Fruit fly (Drosophila melanogaster) whole organism, prepupa: ENCODE measurements around the gene CG43168.
A peak's percentile ranks its signal among the peaks of the same experiment; 100 is the strongest.

Experiments
- CG10631 ChIP-seq: fragments of 200-800 bp; sonication (Bioruptor generic); optimal IDR thresholded peaks from 2 replicates; lab custom pipeline; 2016; ENCODE audit warnings: missing biosample characterization, missing genetic modification characterization
- CG10669 ChIP-seq: fragments of 200-800 bp; sonication (Bioruptor generic); optimal IDR thresholded peaks from 3 replicates; lab custom pipeline; 2018; ENCODE audit warnings: missing biosample characterization, mild to moderate bottlenecking, missing genetic modification characterization, moderate library complexity
- CG11294 ChIP-seq: fragments of 200-800 bp; sonication (Bioruptor generic); IDR thresholded peaks from 2 replicates; pipeline ENCODE4 v1.3.6; 2022; ENCODE audit warnings: missing biosample characterization, missing genetic modification characterization
- CG15336 ChIP-seq: fragments of 200-800 bp; sonication (Bioruptor generic); IDR thresholded peaks from 2 replicates; pipeline ENCODE4 v1.3.6; 2022; ENCODE audit warnings: missing biosample characterization, missing genetic modification characterization
- CG1621 ChIP-seq: fragments of 200-800 bp; sonication (Bioruptor generic); optimal IDR thresholded peaks from 3 replicates; lab custom pipeline; 2018; ENCODE audit warnings: missing biosample characterization, mild to moderate bottlenecking, missing genetic modification characterization
- CG3032 ChIP-seq: fragments of 200-800 bp; optimal IDR thresholded peaks from 2 replicates; lab custom pipeline; 2019; ENCODE audit warnings: missing biosample characterization, mild to moderate bottlenecking, missing genetic modification characterization, moderate library complexity
- CG31627 ChIP-seq: fragments of 200-800 bp; sonication (Bioruptor generic); optimal IDR thresholded peaks from 3 replicates; lab custom pipeline; 2016; ENCODE audit warnings: missing biosample characterization, missing genetic modification characterization
- CG32006 ChIP-seq: fragments of 200-800 bp; sonication (Bioruptor generic); optimal IDR thresholded peaks from 3 replicates; lab custom pipeline; 2017; ENCODE audit warnings: missing biosample characterization, mild to moderate bottlenecking, missing genetic modification characterization
- CG34406 ChIP-seq: fragments of 200-800 bp; sonication (Bioruptor generic); optimal IDR thresholded peaks from 3 replicates; lab custom pipeline; 2016; ENCODE audit warnings: missing biosample characterization, missing genetic modification characterization
- CG3919 ChIP-seq: fragments of 200-800 bp; sonication (Bioruptor generic); optimal IDR thresholded peaks from 3 replicates; lab custom pipeline; 2016; ENCODE audit warnings: missing biosample characterization, missing genetic modification characterization
- CG4318 ChIP-seq: fragments of 200-800 bp; sonication (Bioruptor generic); optimal IDR thresholded peaks from 3 replicates; lab custom pipeline; 2017; ENCODE audit warnings: missing biosample characterization, mild to moderate bottlenecking, missing genetic modification characterization
- CG6276 ChIP-seq: fragments of 200-800 bp; sonication (Bioruptor generic); optimal IDR thresholded peaks from 2 replicates; lab custom pipeline; 2017; ENCODE audit warnings: missing biosample characterization, mild to moderate bottlenecking, missing genetic modification characterization
- CG6792 ChIP-seq: fragments of 200-800 bp; sonication (Bioruptor generic); optimal IDR thresholded peaks from 3 replicates; lab custom pipeline; 2016; ENCODE audit warnings: missing biosample characterization, missing genetic modification characterization
- CG6808 ChIP-seq: fragments of 200-800 bp; sonication (Bioruptor generic); optimal IDR thresholded peaks from 3 replicates; lab custom pipeline; 2017; ENCODE audit warnings: missing biosample characterization, missing genetic modification characterization, mild to moderate bottlenecking, moderate library complexity, missing genetic modification reagents
- CG7368 ChIP-seq: fragments of 200-800 bp; sonication (Bioruptor generic); optimal IDR thresholded peaks from 3 replicates; lab custom pipeline; 2016; ENCODE audit warnings: missing biosample characterization, missing genetic modification characterization
- CG8319 ChIP-seq: fragments of 200-800 bp; sonication (Bioruptor generic); optimal IDR thresholded peaks from 3 replicates; lab custom pipeline; 2016; ENCODE audit warnings: missing biosample characterization, missing genetic modification characterization
- CG8632 ChIP-seq: fragments of 200-800 bp; sonication (Bioruptor generic); optimal IDR thresholded peaks from 3 replicates; lab custom pipeline; 2016; ENCODE audit warnings: missing biosample characterization, missing genetic modification characterization
- Eip75B ChIP-seq: fragments of 200-800 bp; sonication (Bioruptor generic); optimal IDR thresholded peaks from 3 replicates; lab custom pipeline; 2016; ENCODE audit warnings: missing biosample characterization, missing genetic modification characterization
- Eip93F ChIP-seq: fragments of 200-800 bp; sonication (Bioruptor generic); optimal IDR thresholded peaks from 2 replicates; lab custom pipeline; 2016; ENCODE audit warnings: missing biosample characterization, mild to moderate bottlenecking, missing genetic modification characterization
- Ets21C ChIP-seq: fragments of 200-800 bp; sonication (Bioruptor generic); optimal IDR thresholded peaks from 3 replicates; lab custom pipeline; 2016; ENCODE audit warnings: missing biosample characterization, missing genetic modification characterization
- Ets96B ChIP-seq: fragments of 200-800 bp; optimal IDR thresholded peaks from 2 replicates; lab custom pipeline; 2019; ENCODE audit warnings: missing biosample characterization, mild to moderate bottlenecking, missing genetic modification characterization, moderate library complexity
- Gug ChIP-seq: fragments of 200-800 bp; sonication (Bioruptor generic); IDR thresholded peaks from 2 replicates; pipeline ENCODE4 v1.3.6; 2022; ENCODE audit warnings: missing biosample characterization, missing genetic modification characterization
- Hr39 ChIP-seq: fragments of 200-800 bp; sonication (Bioruptor generic); optimal IDR thresholded peaks from 2 replicates; lab custom pipeline; 2016; ENCODE audit warnings: missing biosample characterization, missing genetic modification characterization
- Hr4 ChIP-seq: fragments of 200-800 bp; sonication (Bioruptor generic); optimal IDR thresholded peaks from 3 replicates; lab custom pipeline; 2016; ENCODE audit warnings: missing biosample characterization, missing genetic modification characterization
- Met ChIP-seq: fragments of 200-800 bp; sonication (Bioruptor generic); optimal IDR thresholded peaks from 3 replicates; lab custom pipeline; 2016; ENCODE audit warnings: missing biosample characterization, missing genetic modification characterization
- OdsH ChIP-seq: fragments of 200-800 bp; sonication (Bioruptor generic); optimal IDR thresholded peaks from 3 replicates; lab custom pipeline; 2016; ENCODE audit warnings: missing biosample characterization, missing genetic modification characterization
- Smox ChIP-seq: fragments of 200-800 bp; sonication (Bioruptor generic); optimal IDR thresholded peaks from 3 replicates; lab custom pipeline; 2016; ENCODE audit warnings: missing biosample characterization, missing genetic modification characterization
- Sox102F ChIP-seq: fragments of 200-800 bp; sonication (Bioruptor generic); optimal IDR thresholded peaks from 2 replicates; lab custom pipeline; 2016; ENCODE audit warnings: missing biosample characterization, mild to moderate bottlenecking, missing genetic modification characterization
- Sox14 ChIP-seq: fragments of 200-800 bp; sonication (Bioruptor generic); optimal IDR thresholded peaks from 3 replicates; lab custom pipeline; 2016; ENCODE audit warnings: missing biosample characterization, missing genetic modification characterization
- achi ChIP-seq: fragments of 200-800 bp; sonication (Bioruptor generic); optimal IDR thresholded peaks from 3 replicates; lab custom pipeline; 2016; ENCODE audit warnings: missing biosample characterization, missing genetic modification characterization
- acj6 ChIP-seq: fragments of 200-800 bp; sonication (Bioruptor generic); optimal IDR thresholded peaks from 3 replicates; lab custom pipeline; 2016; ENCODE audit warnings: missing biosample characterization, missing genetic modification characterization
- cyc ChIP-seq: fragments of 200-800 bp; sonication (Bioruptor generic); optimal IDR thresholded peaks from 3 replicates; lab custom pipeline; 2016; ENCODE audit warnings: missing biosample characterization, missing genetic modification characterization
- dac ChIP-seq: fragments of 200-800 bp; sonication (Bioruptor generic); optimal IDR thresholded peaks from 2 replicates; lab custom pipeline; 2017; ENCODE audit warnings: missing biosample characterization, mild to moderate bottlenecking, missing genetic modification characterization
- dsx ChIP-seq: fragments of 200-800 bp; optimal IDR thresholded peaks from 3 replicates; lab custom pipeline; 2019; ENCODE audit warnings: missing biosample characterization, mild to moderate bottlenecking, missing genetic modification characterization, moderate library complexity; ENCODE audit not compliant: poor library complexity, severe bottlenecking
- eg ChIP-seq: fragments of 200-800 bp; sonication (Bioruptor generic); IDR thresholded peaks from 3 replicates; pipeline ENCODE4 v1.3.6; 2022; ENCODE audit warnings: missing biosample characterization, missing genetic modification characterization
- esn ChIP-seq: fragments of 200-800 bp; sonication (Bioruptor generic); optimal IDR thresholded peaks from 2 replicates; lab custom pipeline; 2016; ENCODE audit warnings: missing biosample characterization, mild to moderate bottlenecking, missing genetic modification characterization, moderate library complexity
- fd59A ChIP-seq: fragments of 200-800 bp; sonication (Bioruptor generic); optimal IDR thresholded peaks from 2 replicates; lab custom pipeline; 2017; ENCODE audit warnings: missing biosample characterization, mild to moderate bottlenecking, missing genetic modification characterization, missing genetic modification reagents
- fd85E ChIP-seq: fragments of 200-800 bp; sonication (Bioruptor generic); optimal IDR thresholded peaks from 3 replicates; lab custom pipeline; 2016; ENCODE audit warnings: missing biosample characterization, missing genetic modification characterization
- fkh ChIP-seq: fragments of 200-800 bp; sonication (Bioruptor generic); optimal IDR thresholded peaks from 3 replicates; lab custom pipeline; 2017; ENCODE audit warnings: missing biosample characterization, mild to moderate bottlenecking, missing genetic modification characterization, moderate library complexity
- net ChIP-seq: fragments of 200-800 bp; sonication (Bioruptor generic); optimal IDR thresholded peaks from 3 replicates; lab custom pipeline; 2016; ENCODE audit warnings: missing biosample characterization, missing genetic modification characterization
- pdm3 ChIP-seq: fragments of 200-800 bp; sonication (Bioruptor generic); optimal IDR thresholded peaks from 3 replicates; lab custom pipeline; 2016; ENCODE audit warnings: missing biosample characterization, missing genetic modification characterization
- spab ChIP-seq: fragments of 200-800 bp; sonication (Bioruptor generic); optimal IDR thresholded peaks from 2 replicates; lab custom pipeline; 2017; ENCODE audit warnings: missing biosample characterization, mild to moderate bottlenecking, missing genetic modification characterization, missing genetic modification reagents
- ss ChIP-seq, 2 experiments: fragments of 200-800 bp; sonication (Bioruptor generic); optimal IDR thresholded peaks; 2 replicates in 1 of 2; 3 replicates in 1 of 2; lab custom pipeline; 2017 to 2018; ENCODE audit warnings: mild to moderate bottlenecking in 2 of 2, missing biosample characterization in 2 of 2, missing genetic modification characterization in 2 of 2, moderate library complexity in 1 of 2
- svp ChIP-seq: fragments of 200-800 bp; sonication (Bioruptor generic); peaks from one replicate; lab custom pipeline; 2016; ENCODE audit warnings: missing biosample characterization, missing genetic modification characterization
- topi ChIP-seq: fragments of 200-800 bp; sonication (Bioruptor generic); optimal IDR thresholded peaks from 3 replicates; lab custom pipeline; 2016; ENCODE audit warnings: missing biosample characterization, missing genetic modification characterization
- vri ChIP-seq: fragments of 200-800 bp; sonication (Bioruptor generic); optimal IDR thresholded peaks from 3 replicates; lab custom pipeline; 2016; ENCODE audit warnings: missing biosample characterization, mild to moderate bottlenecking, missing genetic modification characterization

The CG43168 gene

DNA sequence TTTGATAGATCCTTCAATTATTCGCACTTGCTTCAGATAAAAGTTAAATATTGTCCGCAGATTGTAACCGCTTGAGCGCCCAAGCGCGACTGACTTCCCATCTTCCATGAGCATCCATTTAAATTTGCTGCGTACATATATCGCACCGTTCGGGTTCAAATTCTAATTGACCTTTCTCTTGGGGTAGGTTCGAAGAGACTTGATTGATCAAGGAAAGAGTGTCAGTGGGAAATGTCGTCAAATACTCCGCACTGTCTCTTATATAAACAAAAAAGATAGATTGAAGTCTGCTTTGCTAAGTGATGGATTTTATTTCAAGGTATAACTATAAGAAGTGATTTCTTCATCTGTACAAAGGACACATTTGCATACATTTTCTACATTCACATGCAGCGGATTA is 29.9 kb upstream of the CG43168 start, which contains the start of gene Mdr65:
Gene Mdr65, minus strand, starts transcription at position 101 of the 400 bp plus-strand sequence.
- TF ChIP-seq CG11294 (GFP tag; lab: Robert Waterston, UW) (no peak), Gug (GFP tag; lab: Robert Waterston, UW) (no peak), net (no peak), CG6792 (GFP tag; lab: Kevin White, UChicago) (no peak), Smox (GFP tag; lab: Kevin White, UChicago) (no peak), CG6808 (GFP tag; lab: Kevin White, UChicago) (no peak), dac (GFP tag; lab: Kevin White, UChicago) (no peak), CG3919 (GFP tag; lab: Kevin White, UChicago) (no peak), Met (GFP tag; lab: Kevin White, UChicago) (no peak), Hr4 (GFP tag; lab: Kevin White, UChicago) (no peak), Eip93F (GFP tag; lab: Kevin White, UChicago) (no peak), cyc (GFP tag; lab: Kevin White, UChicago) (no peak)
- TF ChIP-seq, all 60 proteins: peak for 0

DNA sequence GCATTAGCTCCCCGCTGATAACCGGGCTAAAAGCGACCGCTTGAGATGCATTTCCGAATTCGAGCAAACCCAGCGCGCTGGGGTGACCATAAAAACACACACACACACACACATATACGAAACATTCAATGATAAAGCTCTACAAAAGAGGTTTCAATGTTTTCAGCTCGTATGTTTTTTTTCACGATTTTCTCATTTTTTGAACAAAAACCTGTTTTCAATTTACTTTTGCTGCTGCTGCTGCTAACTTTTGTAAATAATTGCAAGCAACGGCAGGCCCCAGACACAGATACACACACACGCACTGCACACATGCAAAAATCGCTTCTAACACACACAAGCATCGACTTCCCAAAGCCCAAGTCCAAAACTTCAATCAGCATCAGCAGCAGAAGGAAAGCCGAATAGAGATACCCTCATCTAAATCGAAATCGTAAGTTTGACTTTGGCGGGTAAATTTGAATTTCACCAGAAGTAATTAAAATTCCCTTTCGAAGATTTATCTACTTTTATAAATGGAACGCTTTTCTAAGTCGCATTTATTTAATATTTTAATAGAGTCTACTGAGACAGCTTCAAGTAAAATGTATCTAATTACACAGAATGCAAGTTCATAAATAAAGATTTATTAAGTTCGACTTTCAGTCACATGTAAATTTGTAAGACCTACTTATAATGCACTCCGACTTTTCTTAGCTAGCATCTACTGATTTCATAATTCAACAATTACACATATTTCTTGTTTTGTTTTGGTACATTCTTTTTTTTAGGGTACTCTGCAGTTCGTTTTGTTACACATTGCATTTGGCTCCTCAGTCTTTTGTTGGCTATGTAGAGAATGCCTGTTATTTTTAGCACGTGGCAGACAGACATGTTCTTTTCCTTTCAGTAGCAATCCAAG is 26.2 kb upstream of the CG43168 start:
- TF ChIP-seq CG32006 (peak; percentile 56), spab (no peak), CG10669 (GFP tag; lab: Kevin White, UChicago) (no peak), Smox (GFP tag; lab: Kevin White, UChicago) (peak; percentile 59), Ets96B (tag; lab: Kevin White, UChicago) (no peak), CG1621 (tag; lab: Kevin White, UChicago) (no peak), fd85E (GFP tag; lab: Kevin White, UChicago) (no peak), topi (GFP tag; lab: Kevin White, UChicago) (peak; percentile 51), Sox102F (GFP tag; lab: Kevin White, UChicago) (peak; percentile 19), CG10631 (GFP tag; lab: Kevin White, UChicago) (no peak), CG31627 (GFP tag; lab: Kevin White, UChicago) (peak; percentile 40), Hr39 (GFP tag; lab: Kevin White, UChicago) (peak; percentile 41), CG4318 (GFP tag; lab: Kevin White, UChicago) (peak; percentile 31), pdm3 (peak; percentile 17), dsx (peak; percentile 31), cyc (GFP tag; lab: Kevin White, UChicago) (peak; percentile 33), ss (GFP tag; optimal IDR thresholded peaks at IDR 0.05; lab: Kevin White, UChicago) (peak in 1 of 2 experiments; percentile 36), Gug (GFP tag; lab: Robert Waterston, UW) (0 out of 2 replicates have a peak, but pooled peaks have one; percentile 12), Hr4 (GFP tag; lab: Kevin White, UChicago) (peak; percentile 49), CG6276 (peak; percentile 64), Eip75B (GFP tag; lab: Kevin White, UChicago) (peak; percentile 0), fd59A (GFP tag; lab: Kevin White, UChicago) (no peak), CG11294 (GFP tag; lab: Robert Waterston, UW) (no peak), vri (GFP tag; lab: Kevin White, UChicago) (peak; percentile 7), OdsH (peak; percentile 16), fkh (no peak), eg (peak; percentile 67; the same call in 1 of the 3 replicates), CG3032 (tag; lab: Kevin White, UChicago) (no peak), CG8632 (GFP tag; lab: Kevin White, UChicago) (no peak), CG8319 (GFP tag; lab: Kevin White, UChicago) (no peak), CG7368 (no peak), CG3919 (GFP tag; lab: Kevin White, UChicago) (no peak), net (peak; percentile 7), acj6 (GFP tag; lab: Kevin White, UChicago) (peak; percentile 33), achi (GFP tag; lab: Kevin White, UChicago) (no peak), Eip93F (GFP tag; lab: Kevin White, UChicago) (no peak), Sox14 (peak; percentile 38), esn (GFP tag; lab: Kevin White, UChicago) (peak; percentile 64), CG15336 (GFP tag; lab: Robert Waterston, UW) (peak; percentile 60; the same call in 1 of the 2 replicates), CG34406 (no peak), Ets21C (GFP tag; lab: Kevin White, UChicago) (no peak), svp (peak; percentile 85), Met (GFP tag; lab: Kevin White, UChicago) (peak; percentile 67)
